Worm (Caenorhabditis elegans) whole organism, mixed stage, embryonic: ENCODE measurements around the gene nlp-50.

ENCODE experiments used
- M03D4.4 ChIP-seq: sonication (generic microtip); optimal IDR thresholded peaks from 2 replicates; lab custom pipeline; 2017; ENCODE audit warnings: mild to moderate bottlenecking, missing genetic modification characterization, missing compliant biosample characterization
- bed-3 ChIP-seq: fragments of 200-800 bp; sonication (Bioruptor generic); optimal IDR thresholded peaks from 3 replicates; lab custom pipeline; 2018; ENCODE audit warnings: mild to moderate bottlenecking, missing genetic modification characterization, moderate library complexity, missing compliant biosample characterization
- blmp-1 ChIP-seq: fragments of 150-350 bp; optimal IDR thresholded peaks from 2 replicates; lab custom pipeline; 2014; ENCODE audit warnings: missing biosample characterization, missing genetic modification characterization
- ceh-39 ChIP-seq: fragments of 150-350 bp; optimal IDR thresholded peaks from 2 replicates; lab custom pipeline; 2014; ENCODE audit warnings: missing biosample characterization, missing genetic modification characterization
- ceh-83 ChIP-seq: fragments of 200-800 bp; sonication (Bioruptor generic); optimal IDR thresholded peaks from 2 replicates; lab custom pipeline; 2018; ENCODE audit warnings: mild to moderate bottlenecking, missing genetic modification characterization, missing compliant biosample characterization
- ces-1 ChIP-seq: fragments of 150-350 bp; optimal IDR thresholded peaks from 2 replicates; lab custom pipeline; 2014; ENCODE audit warnings: missing biosample characterization, missing genetic modification reagents, missing genetic modification characterization
- cnd-1 ChIP-seq: fragments of 200-800 bp; sonication (Bioruptor generic); optimal IDR thresholded peaks from 2 replicates; lab custom pipeline; 2018; ENCODE audit warnings: mild to moderate bottlenecking, missing genetic modification characterization, missing compliant biosample characterization
- drap-1 ChIP-seq: fragments of 200-800 bp; sonication (Bioruptor generic); optimal IDR thresholded peaks from 3 replicates; lab custom pipeline; 2018; ENCODE audit warnings: mild to moderate bottlenecking, missing genetic modification characterization, missing compliant biosample characterization
- elt-1 ChIP-seq: sonication (generic microtip); optimal IDR thresholded peaks from 2 replicates; lab custom pipeline; 2017; ENCODE audit warnings: missing genetic modification characterization, mild to moderate bottlenecking, missing compliant biosample characterization, antibody characterized with exemption, moderate library complexity, borderline replicate concordance; ENCODE audit not compliant: insufficient read depth
- elt-3 ChIP-seq: fragments of 150-350 bp; optimal IDR thresholded peaks from 2 replicates; lab custom pipeline; 2014; ENCODE audit warnings: missing biosample characterization, missing genetic modification characterization
- ham-2 ChIP-seq: fragments of 200-800 bp; sonication (Bioruptor generic); optimal IDR thresholded peaks from 2 replicates; lab custom pipeline; 2018; ENCODE audit warnings: mild to moderate bottlenecking, missing genetic modification characterization, missing compliant biosample characterization
- hlh-1 ChIP-seq: fragments of 150-350 bp; optimal IDR thresholded peaks from 2 replicates; lab custom pipeline; 2014; ENCODE audit warnings: missing biosample characterization, missing genetic modification reagents, missing genetic modification characterization
- lin-13 ChIP-seq: fragments of 150-350 bp; optimal IDR thresholded peaks from 2 replicates; lab custom pipeline; 2014; ENCODE audit warnings: missing biosample characterization, missing genetic modification characterization
- lin-32 ChIP-seq: fragments of 200-800 bp; sonication (Bioruptor generic); optimal IDR thresholded peaks from 2 replicates; lab custom pipeline; 2018; ENCODE audit warnings: mild to moderate bottlenecking, missing genetic modification characterization, missing compliant biosample characterization
- lsy-2 ChIP-seq: fragments of 150-350 bp; optimal IDR thresholded peaks from 2 replicates; lab custom pipeline; 2014; ENCODE audit warnings: missing biosample characterization, missing genetic modification characterization
- mab-5 ChIP-seq: fragments of 150-350 bp; optimal IDR thresholded peaks from 2 replicates; lab custom pipeline; 2014; ENCODE audit warnings: missing biosample characterization, missing genetic modification characterization
- mep-1 ChIP-seq: fragments of 150-350 bp; optimal IDR thresholded peaks from 2 replicates; lab custom pipeline; 2017; ENCODE audit warnings: missing biosample characterization, missing genetic modification reagents, missing genetic modification characterization, inconsistent platforms
- mls-2 ChIP-seq: sonication (generic microtip); optimal IDR thresholded peaks from 2 replicates; lab custom pipeline; 2016; ENCODE audit warnings: mild to moderate bottlenecking, missing genetic modification characterization, moderate library complexity, missing compliant biosample characterization
- nhr-2 ChIP-seq: fragments of 150-350 bp; optimal IDR thresholded peaks from 2 replicates; lab custom pipeline; 2014; ENCODE audit warnings: missing biosample characterization, missing genetic modification characterization
- nhr-237 ChIP-seq: fragments of 150-350 bp; optimal IDR thresholded peaks from 2 replicates; lab custom pipeline; 2014; ENCODE audit warnings: missing biosample characterization, missing genetic modification characterization
- nhr-28 ChIP-seq: fragments of 150-350 bp; optimal IDR thresholded peaks from 2 replicates; lab custom pipeline; 2014; ENCODE audit warnings: missing biosample characterization, missing genetic modification characterization
- pha-4 ChIP-seq: fragments of 150-350 bp; optimal IDR thresholded peaks from 2 replicates; lab custom pipeline; 2018; ENCODE audit warnings: missing biosample characterization, missing genetic modification reagents, missing genetic modification characterization
- sem-2 ChIP-seq: fragments of 200-800 bp; sonication (Bioruptor generic); optimal IDR thresholded peaks from 2 replicates; lab custom pipeline; 2018; ENCODE audit warnings: mild to moderate bottlenecking, missing genetic modification characterization, missing compliant biosample characterization
- snpc-4 ChIP-seq: fragments of 150-350 bp; optimal IDR thresholded peaks from 2 replicates; lab custom pipeline; 2014; ENCODE audit warnings: missing biosample characterization, missing genetic modification characterization
- sptf-1 ChIP-seq: sonication (generic microtip); optimal IDR thresholded peaks from 2 replicates; lab custom pipeline; 2017; ENCODE audit warnings: mild to moderate bottlenecking, missing genetic modification characterization, moderate library complexity, missing compliant biosample characterization
- tbx-8 ChIP-seq: fragments of 200-800 bp; sonication (Bioruptor generic); optimal IDR thresholded peaks from 2 replicates; lab custom pipeline; 2018; ENCODE audit warnings: mild to moderate bottlenecking, missing genetic modification characterization, moderate library complexity, missing compliant biosample characterization
- unc-39 ChIP-seq: fragments of 150-350 bp; optimal IDR thresholded peaks from 2 replicates; lab custom pipeline; 2014; ENCODE audit warnings: missing biosample characterization, missing genetic modification characterization
- zip-8 ChIP-seq: fragments of 150-350 bp; optimal IDR thresholded peaks from 2 replicates; lab custom pipeline; 2014; ENCODE audit warnings: missing biosample characterization, missing genetic modification characterization
- ztf-11 ChIP-seq: fragments of 150-350 bp; optimal IDR thresholded peaks from 2 replicates; lab custom pipeline; 2014; ENCODE audit warnings: missing biosample characterization, missing genetic modification characterization

nlp-50 gene

DNA sequence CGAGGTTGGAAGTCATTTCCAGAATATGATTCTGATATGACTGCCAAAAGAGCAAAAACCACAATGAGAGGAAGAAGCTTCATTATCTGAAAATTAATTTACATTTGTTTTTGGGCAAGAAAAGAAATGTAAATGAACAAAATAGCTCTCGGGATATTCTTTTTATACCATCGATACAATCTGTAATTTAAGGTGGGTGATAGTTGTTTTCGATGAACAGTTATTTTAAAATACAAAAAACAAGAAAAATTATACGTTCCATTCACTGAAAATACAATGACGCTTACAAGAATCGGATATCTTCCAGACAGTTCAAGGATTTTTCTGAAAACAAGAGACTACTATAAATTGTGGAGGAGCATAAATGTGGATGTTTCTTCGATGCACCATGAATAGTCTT, 20.2 kb upstream of the nlp-50 start, which contains the start of gene ins-15:
Gene ins-15 (minus strand): TSS at position 101 of the 400 bp plus-strand sequence.
- no peak for TF ChIP-seq ham-2
- TF ChIP-seq mab-5 (tag; lab: Kevin White, UChicago), result no peak
- no peak for TF ChIP-seq cnd-1 (tag; lab: Kevin White, UChicago)
- TF ChIP-seq ztf-11 (tag; lab: Kevin White, UChicago), result no peak
- no peak for TF ChIP-seq snpc-4 (tag; lab: Kevin White, UChicago)

DNA sequence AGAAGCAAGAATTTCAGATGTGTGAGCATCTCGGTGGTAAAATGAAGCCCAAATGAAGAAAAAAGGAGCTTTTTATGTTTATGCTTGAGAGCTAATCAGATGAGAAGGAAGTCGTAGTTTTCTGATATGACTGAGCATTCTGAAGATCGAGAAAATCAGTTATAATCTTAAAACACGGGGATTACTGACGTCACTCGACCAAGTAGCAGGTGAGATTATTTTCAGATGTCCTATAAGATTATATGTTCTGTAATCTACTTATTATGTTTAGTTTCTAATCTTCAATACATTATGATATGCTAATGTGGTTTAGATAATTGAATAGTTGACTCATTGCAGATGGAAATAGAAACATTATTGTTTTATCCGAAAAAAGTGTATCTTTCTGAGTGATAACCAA, 19.1 kb upstream of the nlp-50 start, which contains the start of gene ins-14:
Gene ins-14 (minus strand): TSS at position 32 of the 400 bp plus-strand sequence.
- TF ChIP-seq sem-2 (GFP tag; lab: Kevin White, UChicago) (no peak), elt-1 (tag; lab: Kevin White, UChicago) (no peak), elt-3 (tag; lab: Kevin White, UChicago) (no peak), lin-13 (tag; lab: Kevin White, UChicago) (no peak), ces-1 (GFP tag; lab: Kevin White, UChicago) (no peak), blmp-1 (no peak), lsy-2 (no peak), nhr-237 (tag; lab: Kevin White, UChicago) (no peak), tbx-8 (GFP tag; lab: Kevin White, UChicago) (no peak), mab-5 (tag; lab: Kevin White, UChicago) (no peak), ztf-11 (tag; lab: Kevin White, UChicago) (no peak), snpc-4 (tag; lab: Kevin White, UChicago) (no peak), bed-3 (GFP tag; lab: Kevin White, UChicago) (no peak)

- TF ChIP-seq lin-32 (GFP tag; lab: Kevin White, UChicago), result no peak
These were observed 18.4 kb upstream of the nlp-50 start, which contains the start of gene F41G3.5 for ce11 chrII:6746404-6746803. Gene F41G3.5 (plus strand): TSS chrII:6746704.

ce11 chrII:6749422-6749821, 15.4 kb upstream of the nlp-50 start, which contains the start of gene F41G3.10:
Gene F41G3.10 (minus strand): TSS chrII:6749522.
- TF ChIP-seq nhr-28 (tag; lab: Kevin White, UChicago) (no peak), ztf-11 (tag; lab: Kevin White, UChicago) (no peak), unc-39 (tag; lab: Kevin White, UChicago) (no peak), sem-2 (GFP tag; lab: Kevin White, UChicago) (no peak), drap-1 (GFP tag; lab: Kevin White, UChicago) (no peak), blmp-1 (no peak), M03D4.4 (tag; lab: Kevin White, UChicago) (no peak)

DNA sequence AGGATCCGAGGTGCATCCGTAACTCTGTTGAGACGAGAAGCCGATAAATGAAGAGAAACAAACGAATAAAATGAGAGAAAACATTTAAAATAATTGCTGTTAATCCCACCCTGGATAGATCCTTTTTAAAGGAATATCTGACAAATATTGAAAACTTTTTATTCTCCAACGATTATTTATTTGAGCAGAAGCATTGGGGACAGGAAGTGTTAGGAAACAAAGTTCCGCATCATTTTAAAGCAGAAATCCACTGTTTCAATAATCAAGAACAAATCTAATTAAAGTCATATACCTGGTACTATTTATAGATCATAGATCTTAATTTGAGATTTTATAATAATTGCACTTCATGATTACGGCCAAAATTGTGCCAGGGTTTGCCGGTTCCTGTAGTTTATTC, 13.9 kb upstream of the nlp-50 start, which contains the start of gene F41G3.20:
Gene F41G3.20 (minus strand): TSS at position 101 of the 400 bp plus-strand sequence.
- TF ChIP-seq cnd-1 (tag; lab: Kevin White, UChicago), result no peak
- TF ChIP-seq ham-2, result no peak
- TF ChIP-seq drap-1 (GFP tag; lab: Kevin White, UChicago), result no peak
- no peak for TF ChIP-seq mab-5 (tag; lab: Kevin White, UChicago)
- no peak for TF ChIP-seq nhr-2 (tag; lab: Kevin White, UChicago)
- no peak for TF ChIP-seq unc-39 (tag; lab: Kevin White, UChicago)
- TF ChIP-seq bed-3 (GFP tag; lab: Kevin White, UChicago), result no peak
- no peak for TF ChIP-seq ces-1 (GFP tag; lab: Kevin White, UChicago)

ce11 chrII:6752027-6752426, 12.8 kb upstream of the nlp-50 start, which contains the start of gene F41G3.19:
Gene F41G3.19 (minus strand): TSS chrII:6752127.
- TF ChIP-seq blmp-1, result no peak

DNA sequence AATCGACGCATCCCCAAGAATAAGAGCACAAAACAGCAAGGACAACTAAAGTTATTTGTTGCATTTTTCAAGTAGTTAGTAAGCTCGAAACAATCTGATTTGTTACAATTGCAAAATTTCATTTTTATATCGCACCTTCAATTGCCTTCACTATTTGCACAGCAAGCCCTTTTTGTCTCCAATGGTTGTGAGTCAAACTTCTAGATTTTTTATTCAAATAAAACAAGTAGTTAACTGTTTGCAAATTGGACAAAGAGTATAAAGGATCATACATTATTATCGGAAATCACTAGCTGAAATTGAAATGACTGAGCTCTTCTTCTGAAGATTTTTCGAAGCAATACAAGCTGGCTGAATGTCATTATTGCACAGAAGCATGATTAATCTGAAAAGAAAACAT, 12.0 kb upstream of the nlp-50 start, which contains the start of gene F41G3.21:
Gene F41G3.21 (minus strand): TSS at position 101 of the 400 bp plus-strand sequence.
- TF ChIP-seq mep-1 (no peak), hlh-1 (no peak), sem-2 (GFP tag; lab: Kevin White, UChicago) (no peak)
- TF ChIP-seq, all 35 proteins: peak for 0

ce11 chrII:6754671-6755224, 10.1 kb upstream of the nlp-50 start, which contains the start of the genes srx-95 and fis-1:
Gene srx-95 (minus strand): TSS chrII:6754771.
Gene fis-1 (plus strand): TSS chrII:6755174.
- TF ChIP-seq mab-5 (tag; lab: Kevin White, UChicago) (no peak), mls-2 (tag; lab: Kevin White, UChicago) (no peak), drap-1 (GFP tag; lab: Kevin White, UChicago) (no peak), ceh-83 (GFP tag; lab: Kevin White, UChicago) (no peak), sptf-1 (no peak), ceh-39 (tag; lab: Kevin White, UChicago) (no peak), nhr-28 (tag; lab: Kevin White, UChicago) (no peak), lsy-2 (no peak), ham-2 (no peak), cnd-1 (tag; lab: Kevin White, UChicago) (no peak), zip-8 (no peak), lin-32 (GFP tag; lab: Kevin White, UChicago) (no peak), mep-1 (no peak), pha-4 (tag; lab: Kevin White, UChicago) (no peak)
